Worm (Caenorhabditis elegans) whole organism, midembryonic: ENCODE data around the gene ech-3.

Source experiments
- T22C8.4 ChIP-seq: fragments of 200-800 bp; sonication (Bioruptor generic); IDR thresholded peaks from 2 replicates; pipeline ENCODE4 v1.3.6; 2022; ENCODE audit warnings: missing genetic modification characterization, missing compliant biosample characterization
- cog-1 ChIP-seq: sonication (generic microtip); optimal IDR thresholded peaks from 2 replicates; lab custom pipeline; 2016; ENCODE audit warnings: missing genetic modification characterization, missing compliant biosample characterization
- flt-1 ChIP-seq: fragments of 200-800 bp; sonication (Bioruptor generic); IDR thresholded peaks from 2 replicates; pipeline ENCODE4 v1.3.6; 2022; ENCODE audit warnings: missing genetic modification characterization, missing compliant biosample characterization
- klf-2 ChIP-seq: fragments of 200-800 bp; sonication (Bioruptor generic); conservative IDR thresholded peaks from 2 replicates; pipeline ENCODE4 v1.3.6; 2022; ENCODE audit warnings: missing genetic modification reagents, missing genetic modification characterization, missing compliant biosample characterization
- med-1 ChIP-seq: sonication (generic microtip); optimal IDR thresholded peaks from 2 replicates; lab custom pipeline; 2017; ENCODE audit warnings: missing genetic modification characterization, mild to moderate bottlenecking, missing compliant biosample characterization, antibody characterized with exemption, missing genetic modification reagents; ENCODE audit not compliant: insufficient read depth
- ref-1 ChIP-seq: fragments of 200-800 bp; sonication (Bioruptor generic); conservative IDR thresholded peaks from 2 replicates; pipeline ENCODE4 v1.3.6; 2022; ENCODE audit warnings: missing genetic modification reagents, missing genetic modification characterization, missing compliant biosample characterization
- tab-1 ChIP-seq: fragments of 200-800 bp; sonication (Bioruptor generic); IDR thresholded peaks from 2 replicates; pipeline ENCODE4 v1.3.6; 2022; ENCODE audit warnings: missing genetic modification characterization, missing compliant biosample characterization
- ztf-23 ChIP-seq: fragments of 200-800 bp; sonication (Bioruptor generic); IDR thresholded peaks from 2 replicates; pipeline ENCODE4 v1.3.6; 2022; ENCODE audit warnings: missing genetic modification reagents, missing genetic modification characterization, missing compliant biosample characterization
- ztf-29 ChIP-seq: fragments of 200-800 bp; sonication (Bioruptor generic); IDR thresholded peaks from 2 replicates; pipeline ENCODE4 v1.3.6; 2022; ENCODE audit warnings: missing genetic modification reagents, missing genetic modification characterization, missing compliant biosample characterization

Gene ech-3

DNA sequence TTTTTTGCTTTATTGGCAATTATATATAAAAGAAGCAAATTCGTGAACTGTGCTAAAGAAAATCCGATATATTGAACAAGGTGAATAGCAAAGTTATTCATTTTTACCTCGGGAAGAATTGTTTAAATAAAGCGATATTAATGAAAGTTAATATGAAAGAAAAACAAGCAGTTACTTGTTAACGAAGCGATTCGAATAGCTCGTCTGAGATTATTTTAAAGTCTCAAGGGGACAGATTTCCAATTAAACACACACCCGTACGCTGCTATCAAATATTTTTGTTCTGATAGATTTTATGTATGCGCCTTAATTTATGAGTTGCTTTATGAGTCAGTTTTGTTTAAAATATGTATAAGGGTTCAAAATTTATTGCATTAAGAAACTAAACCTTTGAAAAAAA, 45.8 kb downstream of the ech-3 start, which contains the start of gene str-140:
TSS of gene str-140 (minus strand) at position 101 of the 400 bp plus-strand sequence.
- TF ChIP-seq T22C8.4, result no peak

DNA sequence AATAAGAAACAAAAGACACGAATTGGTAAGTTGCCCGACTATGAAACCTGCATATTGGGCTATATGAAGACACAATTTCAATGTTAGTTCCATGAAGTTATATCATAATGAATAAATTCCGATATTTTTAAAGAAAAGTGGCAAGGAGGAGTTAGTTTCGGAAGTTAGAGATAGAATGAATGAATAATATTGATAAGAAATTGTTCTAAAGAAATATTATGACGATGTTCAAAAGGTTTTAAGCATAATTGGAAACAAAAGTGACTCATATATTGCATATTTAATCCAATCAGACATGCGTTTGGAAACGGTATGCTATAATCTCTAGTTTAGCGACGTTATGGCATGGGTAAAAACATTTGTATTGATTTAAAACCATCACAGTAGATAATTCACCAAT, 47.6 kb downstream of the ech-3 start, which contains the start of gene str-143:
TSS of gene str-143 (minus strand) at position 101 of the 400 bp plus-strand sequence.
- no peak for TF ChIP-seq tab-1
- no peak for TF ChIP-seq T22C8.4
- no peak for TF ChIP-seq ztf-29
- no peak for TF ChIP-seq ref-1 (GFP tag; lab: Robert Waterston, UW)
- no peak for TF ChIP-seq flt-1
- no peak for TF ChIP-seq klf-2
- no peak for TF ChIP-seq cog-1
- no peak for TF ChIP-seq ztf-23 (GFP tag; lab: Robert Waterston, UW)
- no peak for TF ChIP-seq med-1 (GFP tag; lab: Kevin White, UChicago)

DNA sequence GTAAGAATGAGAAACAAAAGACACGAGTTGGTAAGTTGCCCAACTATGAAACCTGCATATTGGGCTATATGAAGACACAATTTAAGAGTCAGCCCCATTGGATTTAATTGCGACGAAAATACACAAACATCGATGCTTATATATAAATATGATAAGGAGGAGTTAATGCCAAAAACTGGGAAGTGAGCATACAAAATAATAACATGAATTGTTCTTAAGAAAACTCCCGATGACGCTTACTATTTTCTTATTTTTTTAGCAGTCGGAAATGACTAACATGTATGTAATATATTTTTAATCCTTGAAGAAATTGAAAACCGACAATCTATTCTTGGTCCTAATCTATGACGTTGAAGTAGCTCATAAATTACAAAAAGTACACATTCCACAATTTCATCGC, 50.0 kb downstream of the ech-3 start, which contains the start of gene str-144:
TSS of gene str-144 (minus strand) at position 101 of the 400 bp plus-strand sequence.
- TF ChIP-seq T22C8.4 (no peak), ref-1 (GFP tag; lab: Robert Waterston, UW) (no peak), flt-1 (no peak), ztf-23 (GFP tag; lab: Robert Waterston, UW) (no peak), klf-2 (no peak), med-1 (GFP tag; lab: Kevin White, UChicago) (no peak), tab-1 (no peak), ztf-29 (no peak), cog-1 (no peak)
